Worm (Caenorhabditis elegans) whole organism, L2 larva: ENCODE measurements around the gene Y56A3A.7.

Experiments
- F13H6.1 ChIP-seq: sonication (generic microtip); optimal IDR thresholded peaks from 2 replicates; lab custom pipeline; 2016; ENCODE audit warnings: missing genetic modification characterization, missing compliant biosample characterization
- ama-1 ChIP-seq: fragments of 150-350 bp; optimal IDR thresholded peaks from 2 replicates; lab custom pipeline; 2018; ENCODE audit warnings: inconsistent platforms
- dmd-4 ChIP-seq: sonication (generic microtip); optimal IDR thresholded peaks from 2 replicates; lab custom pipeline; 2017; ENCODE audit warnings: missing biosample characterization, missing genetic modification characterization
- lin-11 ChIP-seq: fragments of 150-350 bp; sonication (generic microtip); optimal IDR thresholded peaks from 2 replicates; lab custom pipeline; 2014; ENCODE audit warnings: missing biosample characterization, missing genetic modification characterization, inconsistent platforms, mixed read lengths
- lin-13 ChIP-seq: fragments of 150-350 bp; optimal IDR thresholded peaks from 2 replicates; lab custom pipeline; 2014; ENCODE audit warnings: missing biosample characterization, missing genetic modification reagents, missing genetic modification characterization
- lin-39 ChIP-seq: fragments of 150-350 bp; optimal IDR thresholded peaks from 2 replicates; lab custom pipeline; 2014; ENCODE audit warnings: missing biosample characterization, missing genetic modification reagents, missing genetic modification characterization
- nhr-10 ChIP-seq: sonication (generic microtip); optimal IDR thresholded peaks from 2 replicates; lab custom pipeline; 2017; ENCODE audit warnings: missing biosample characterization, missing genetic modification characterization
- nhr-12 ChIP-seq: fragments of 150-350 bp; optimal IDR thresholded peaks from 2 replicates; lab custom pipeline; 2014; ENCODE audit warnings: missing biosample characterization, missing genetic modification characterization
- skn-1 ChIP-seq: sonication (generic microtip); optimal IDR thresholded peaks from 2 replicates; lab custom pipeline; 2017; ENCODE audit warnings: missing biosample characterization, missing genetic modification characterization
- unc-39 ChIP-seq: fragments of 150-350 bp; optimal IDR thresholded peaks from 2 replicates; lab custom pipeline; 2014; ENCODE audit warnings: missing biosample characterization, missing genetic modification characterization
- unc-62 ChIP-seq: fragments of 150-350 bp; optimal IDR thresholded peaks from 2 replicates; lab custom pipeline; 2014; ENCODE audit warnings: missing biosample characterization, missing genetic modification reagents, missing genetic modification characterization

DNA sequence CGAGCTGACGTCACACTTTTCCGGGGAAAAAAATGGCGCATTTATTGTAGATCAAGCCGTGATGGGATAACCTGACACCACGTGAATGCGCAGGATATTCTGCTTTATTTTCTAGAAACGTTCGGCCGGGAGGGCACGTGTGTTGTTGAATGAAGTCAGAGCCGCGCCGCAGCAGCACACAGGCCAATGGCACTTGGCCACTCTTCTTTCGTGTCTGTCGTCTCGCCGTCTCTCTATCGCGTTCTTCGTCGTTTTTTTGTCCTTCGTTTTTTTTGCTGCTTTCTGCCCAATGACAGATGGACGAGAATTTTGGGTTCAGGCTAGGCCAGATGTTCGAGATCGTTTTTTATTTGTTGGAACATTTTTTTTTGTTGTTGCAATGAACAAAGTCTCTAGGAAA, 34.7 kb upstream of the Y56A3A.7 start:
- TF ChIP-seq lin-39 (tag; lab: Kevin White, UChicago), result no peak
- peak; percentile 41 for TF ChIP-seq lin-13 (GFP tag; lab: Kevin White, UChicago)
- no peak for TF ChIP-seq unc-62 (GFP tag; lab: Kevin White, UChicago)
- no peak for TF ChIP-seq nhr-12 (tag; lab: Kevin White, UChicago)
- no peak for TF ChIP-seq dmd-4 (tag; lab: Kevin White, UChicago)
- TF ChIP-seq unc-39, result no peak
- TF ChIP-seq nhr-10 (tag; lab: Kevin White, UChicago), result no peak
- no peak for TF ChIP-seq F13H6.1 (tag; lab: Kevin White, UChicago)
- no peak for TF ChIP-seq ama-1 (lab: Kevin White, UChicago)
- no peak for TF ChIP-seq lin-11 (tag; lab: Kevin White, UChicago)
- no peak for TF ChIP-seq skn-1
